Fruit fly (Drosophila melanogaster) whole organism, adult: ENCODE data around the gene CG31680.

ENCODE experiments used
- CG12768 ChIP-seq: fragments of 200-800 bp; sonication (Bioruptor generic); optimal IDR thresholded peaks from 2 replicates; lab custom pipeline; 2017; ENCODE audit warnings: missing biosample characterization, missing genetic modification characterization, mild to moderate bottlenecking, moderate library complexity, missing genetic modification reagents
- CG1620 ChIP-seq: fragments of 200-800 bp; sonication (Bioruptor generic); optimal IDR thresholded peaks from 2 replicates; lab custom pipeline; 2016; ENCODE audit warnings: missing biosample characterization, missing genetic modification characterization
- CG33017 ChIP-seq: fragments of 200-800 bp; sonication (Bioruptor generic); optimal IDR thresholded peaks from 2 replicates; lab custom pipeline; 2018; ENCODE audit warnings: missing biosample characterization, mild to moderate bottlenecking, missing genetic modification characterization, moderate library complexity
- CG5204 ChIP-seq: fragments of 200-800 bp; sonication (Bioruptor generic); optimal IDR thresholded peaks from 2 replicates; lab custom pipeline; 2016; ENCODE audit warnings: missing biosample characterization, missing genetic modification characterization
- Clk ChIP-seq: fragments of 200-800 bp; sonication (Bioruptor generic); optimal IDR thresholded peaks from 2 replicates; lab custom pipeline; 2017; ENCODE audit warnings: missing biosample characterization, missing genetic modification characterization
- Mnt ChIP-seq: fragments of 200-800 bp; sonication (Bioruptor generic); optimal IDR thresholded peaks from 2 replicates; lab custom pipeline; 2016; ENCODE audit warnings: missing biosample characterization, mild to moderate bottlenecking, missing genetic modification characterization

DNA sequence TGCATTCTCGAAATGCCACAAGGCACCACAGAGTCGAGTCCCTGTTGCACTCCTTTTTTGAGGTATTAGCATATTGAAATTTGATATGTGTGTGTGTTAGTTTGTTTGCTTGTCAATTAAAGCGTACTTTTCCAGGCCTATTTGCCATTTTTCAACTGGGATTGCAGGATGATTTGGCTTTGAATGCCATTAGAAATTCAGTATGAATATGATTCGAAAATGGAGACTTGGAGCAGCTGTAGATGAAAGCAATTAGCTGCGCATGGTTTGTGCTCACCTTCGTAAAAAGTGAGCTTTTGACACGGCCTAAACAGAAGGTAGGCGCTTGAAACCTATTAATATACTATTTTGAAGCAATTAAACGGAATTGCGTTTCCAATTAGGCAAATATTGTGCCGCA is 35.8 kb upstream of the CG31680 start, which contains the start of gene CG31677:
- no peak for TF ChIP-seq CG12768 (GFP tag; lab: Kevin White, UChicago)
- TF ChIP-seq Clk = no peak
- no peak for TF ChIP-seq CG5204 (GFP tag; lab: Kevin White, UChicago)
- no peak for TF ChIP-seq CG1620 (GFP tag; lab: Kevin White, UChicago)
- TF ChIP-seq Mnt (GFP tag; lab: Kevin White, UChicago) = no peak
- TF ChIP-seq CG33017 (tag; lab: Kevin White, UChicago) = no peak
